Fruit fly (Drosophila melanogaster) whole organism, embryonic: ENCODE results near the gene cav.

ENCODE experiments used
- Ada2b ChIP-seq: fragments of 200-800 bp; sonication (Bioruptor generic); IDR thresholded peaks from 2 replicates; pipeline ENCODE4 v1.3.6; 2022; ENCODE audit warnings: missing biosample characterization, missing genetic modification characterization
- Asciz ChIP-seq: fragments of 200-800 bp; sonication (Bioruptor generic); optimal IDR thresholded peaks from 2 replicates; lab custom pipeline; 2017; ENCODE audit warnings: missing biosample characterization, mild to moderate bottlenecking, missing genetic modification characterization, missing genetic modification reagents
- Atf3 ChIP-seq: fragments of 200-800 bp; sonication (Bioruptor generic); optimal IDR thresholded peaks from 3 replicates; lab custom pipeline; 2016; ENCODE audit warnings: missing biosample characterization, missing genetic modification characterization
- Bdp1 ChIP-seq: fragments of 200-800 bp; sonication (Bioruptor generic); optimal IDR thresholded peaks from 3 replicates; lab custom pipeline; 2016; ENCODE audit warnings: missing biosample characterization, missing genetic modification characterization
- Bgb ChIP-seq: fragments of 200-800 bp; sonication (Bioruptor generic); IDR thresholded peaks from 2 replicates; pipeline ENCODE4 v1.3.6; 2022; ENCODE audit warnings: missing biosample characterization, missing genetic modification characterization; ENCODE audit not compliant: partially characterized antibody
- BtbVII ChIP-seq: fragments of 200-800 bp; sonication (Bioruptor generic); optimal IDR thresholded peaks from 3 replicates; lab custom pipeline; 2017; ENCODE audit warnings: missing biosample characterization, mild to moderate bottlenecking, missing genetic modification characterization
- Bteb2 ChIP-seq: fragments of 200-800 bp; sonication (Bioruptor generic); optimal IDR thresholded peaks from 2 replicates; lab custom pipeline; 2016; ENCODE audit warnings: missing biosample characterization, missing genetic modification characterization
- CG10267 ChIP-seq: fragments of 200-800 bp; sonication (Bioruptor generic); optimal IDR thresholded peaks from 2 replicates; lab custom pipeline; 2018; ENCODE audit warnings: missing biosample characterization, mild to moderate bottlenecking, missing genetic modification characterization, moderate library complexity
- CG10565 ChIP-seq: fragments of 200-800 bp; sonication (Bioruptor generic); optimal IDR thresholded peaks from 3 replicates; lab custom pipeline; 2016; ENCODE audit warnings: missing biosample characterization, mild to moderate bottlenecking, missing genetic modification characterization
- CG13624 ChIP-seq: fragments of 200-800 bp; sonication (Bioruptor generic); optimal IDR thresholded peaks from 2 replicates; lab custom pipeline; 2016; ENCODE audit warnings: missing biosample characterization, missing genetic modification characterization
- CG15011 ChIP-seq: fragments of 200-800 bp; sonication (Bioruptor generic); optimal IDR thresholded peaks from 3 replicates; lab custom pipeline; 2018; ENCODE audit warnings: missing biosample characterization, mild to moderate bottlenecking, missing genetic modification characterization
- CG17186 ChIP-seq: fragments of 200-800 bp; sonication (Bioruptor generic); optimal IDR thresholded peaks from 3 replicates; lab custom pipeline; 2017; ENCODE audit warnings: missing biosample characterization, missing genetic modification reagents, missing genetic modification characterization
- CG2129 ChIP-seq: fragments of 200-800 bp; sonication (Bioruptor generic); IDR thresholded peaks from 2 replicates; pipeline ENCODE4 v1.3.6; 2022; ENCODE audit warnings: missing biosample characterization, missing genetic modification characterization; ENCODE audit not compliant: partially characterized antibody
- CG31441 ChIP-seq: fragments of 200-800 bp; sonication (Bioruptor generic); IDR thresholded peaks from 2 replicates; pipeline ENCODE4 v1.3.6; 2022; ENCODE audit warnings: missing biosample characterization, missing genetic modification characterization
- CG3847 ChIP-seq: fragments of 200-800 bp; sonication (Bioruptor generic); IDR thresholded peaks from 2 replicates; pipeline ENCODE4 v1.3.6; 2022; ENCODE audit warnings: missing biosample characterization, missing genetic modification characterization
- CG4360 ChIP-seq: fragments of 200-800 bp; sonication (Bioruptor generic); IDR thresholded peaks from 2 replicates; pipeline ENCODE4 v1.3.6; 2022; ENCODE audit warnings: missing biosample characterization, missing genetic modification characterization
- CG8281 ChIP-seq: fragments of 200-800 bp; sonication (Bioruptor generic); optimal IDR thresholded peaks from 2 replicates; lab custom pipeline; 2018; ENCODE audit warnings: missing biosample characterization, mild to moderate bottlenecking, missing genetic modification characterization, moderate library complexity
- CG8290 ChIP-seq, 3 experiments: fragments of 200-800 bp; sonication (Bioruptor generic); optimal IDR thresholded peaks; 2 replicates each; lab custom pipeline; 2016 to 2019; ENCODE audit warnings: missing biosample characterization in 3 of 3, missing genetic modification characterization in 3 of 3, mild to moderate bottlenecking in 2 of 3, moderate library complexity in 1 of 3
- CG8765 ChIP-seq: fragments of 200-800 bp; sonication (Bioruptor generic); IDR thresholded peaks from 2 replicates; pipeline ENCODE4 v1.3.6; 2022; ENCODE audit warnings: missing biosample characterization, missing genetic modification characterization
- CG9797 ChIP-seq: fragments of 200-800 bp; sonication (Bioruptor generic); optimal IDR thresholded peaks from 3 replicates; lab custom pipeline; 2018; ENCODE audit warnings: missing biosample characterization, mild to moderate bottlenecking, missing genetic modification characterization
- CTCF ChIP-seq: fragments of 200-800 bp; sonication (Bioruptor generic); optimal IDR thresholded peaks from 2 replicates; lab custom pipeline; 2017; ENCODE audit warnings: missing biosample characterization, mild to moderate bottlenecking, missing genetic modification characterization, moderate library complexity
- CrebB ChIP-seq: fragments of 200-800 bp; sonication (Bioruptor generic); optimal IDR thresholded peaks from 3 replicates; lab custom pipeline; 2018; ENCODE audit warnings: missing biosample characterization, mild to moderate bottlenecking, missing genetic modification characterization
- D19A ChIP-seq: fragments of 200-800 bp; optimal IDR thresholded peaks from 3 replicates; lab custom pipeline; 2019; ENCODE audit warnings: missing biosample characterization, mild to moderate bottlenecking, missing genetic modification characterization, moderate library complexity
- Dad ChIP-seq: fragments of 200-800 bp; sonication (Bioruptor generic); optimal IDR thresholded peaks from 3 replicates; lab custom pipeline; 2016; ENCODE audit warnings: missing biosample characterization, missing genetic modification characterization
- E2f1 ChIP-seq: fragments of 200-800 bp; sonication (Bioruptor generic); IDR thresholded peaks from 2 replicates; pipeline ENCODE4 v1.3.6; 2022; ENCODE audit warnings: missing biosample characterization, missing genetic modification characterization
- Eip74EF ChIP-seq, 2 experiments: fragments of 200-800 bp in 1 of 2; fragments of >200 bp in 1 of 2; sonication (Bioruptor generic) in 1 of 2; optimal IDR thresholded peaks; 2 replicates each; lab custom pipeline; 2017 to 2019; ENCODE audit warnings: missing biosample characterization in 2 of 2, missing genetic modification characterization in 2 of 2, mild to moderate bottlenecking in 1 of 2, moderate library complexity in 1 of 2
- Mad ChIP-seq: fragments of 200-800 bp; sonication (Bioruptor generic); optimal IDR thresholded peaks from 2 replicates; lab custom pipeline; 2016; ENCODE audit warnings: missing biosample characterization, missing genetic modification characterization
- Oli ChIP-seq: fragments of 200-800 bp; sonication (Bioruptor generic); optimal IDR thresholded peaks from 2 replicates; lab custom pipeline; 2018; ENCODE audit warnings: missing biosample characterization, mild to moderate bottlenecking, missing genetic modification characterization, moderate library complexity
- Taf1 ChIP-seq: fragments of 200-800 bp; sonication (Bioruptor generic); IDR thresholded peaks from 2 replicates; pipeline ENCODE4 v1.3.6; 2022; ENCODE audit warnings: missing biosample characterization, missing genetic modification characterization
- ac ChIP-seq: fragments of 200-800 bp; sonication (Bioruptor generic); optimal IDR thresholded peaks from 3 replicates; lab custom pipeline; 2017; ENCODE audit warnings: missing biosample characterization, mild to moderate bottlenecking, missing genetic modification characterization
- az2 ChIP-seq: fragments of 200-800 bp; sonication (Bioruptor generic); optimal IDR thresholded peaks from 3 replicates; lab custom pipeline; 2016; ENCODE audit warnings: missing biosample characterization, missing genetic modification characterization
- bigmax ChIP-seq: fragments of 200-800 bp; sonication (Bioruptor generic); optimal IDR thresholded peaks from 2 replicates; lab custom pipeline; 2018; ENCODE audit warnings: missing biosample characterization, mild to moderate bottlenecking, missing genetic modification characterization
- btn ChIP-seq: fragments of 200-800 bp; sonication (Bioruptor generic); optimal IDR thresholded peaks from 2 replicates; lab custom pipeline; 2016; ENCODE audit warnings: missing biosample characterization, missing genetic modification characterization
- danr ChIP-seq: fragments of 200-800 bp; sonication (Bioruptor generic); IDR thresholded peaks from 2 replicates; pipeline ENCODE4 v1.3.6; 2022; ENCODE audit warnings: missing biosample characterization, missing genetic modification characterization
- dmrt99B ChIP-seq: fragments of 200-800 bp; sonication (Bioruptor generic); optimal IDR thresholded peaks from 2 replicates; lab custom pipeline; 2018; ENCODE audit warnings: missing biosample characterization, mild to moderate bottlenecking, missing genetic modification characterization, moderate library complexity
- dpn ChIP-seq, 2 experiments: fragments of 200-800 bp; sonication (Bioruptor generic); optimal IDR thresholded peaks; 3 replicates each; lab custom pipeline; 2016; ENCODE audit warnings: missing biosample characterization in 2 of 2, missing genetic modification characterization in 2 of 2
- ken ChIP-seq: fragments of 200-800 bp; sonication (Bioruptor generic); IDR thresholded peaks from 3 replicates; pipeline ENCODE4 v1.3.6; 2022; ENCODE audit warnings: missing biosample characterization, missing genetic modification characterization
- kni ChIP-seq: fragments of 200-800 bp; sonication (Bioruptor generic); optimal IDR thresholded peaks from 3 replicates; lab custom pipeline; 2017; ENCODE audit warnings: mild to moderate bottlenecking, missing biosample characterization, missing genetic modification reagents, missing genetic modification characterization
- odd ChIP-seq: fragments of 200-800 bp; sonication (Bioruptor generic); optimal IDR thresholded peaks from 2 replicates; lab custom pipeline; 2017; ENCODE audit warnings: missing biosample characterization, mild to moderate bottlenecking, missing genetic modification characterization
- rib ChIP-seq: fragments of 200-800 bp; sonication (Bioruptor generic); IDR thresholded peaks from 2 replicates; pipeline ENCODE4 v1.3.6; 2022; ENCODE audit warnings: missing biosample characterization, missing genetic modification characterization
- sd ChIP-seq: fragments of 200-800 bp; sonication (Bioruptor generic); optimal IDR thresholded peaks from 3 replicates; lab custom pipeline; 2018; ENCODE audit warnings: missing biosample characterization, mild to moderate bottlenecking, missing genetic modification characterization, moderate library complexity
- seq ChIP-seq: fragments of 200-800 bp; sonication (Bioruptor generic); IDR thresholded peaks from 2 replicates; pipeline ENCODE4 v1.3.6; 2022; ENCODE audit warnings: missing biosample characterization, missing genetic modification characterization
- so ChIP-seq: fragments of 200-800 bp; sonication (Bioruptor generic); IDR thresholded peaks from 3 replicates; pipeline ENCODE4 v1.3.6; 2022; ENCODE audit warnings: missing biosample characterization, missing genetic modification characterization
- sob ChIP-seq: fragments of 200-800 bp; sonication (Bioruptor generic); IDR thresholded peaks from 2 replicates; pipeline ENCODE4 v1.3.6; 2022; ENCODE audit warnings: missing biosample characterization, missing genetic modification characterization
- stc ChIP-seq: fragments of 200-800 bp; sonication (Bioruptor generic); IDR thresholded peaks from 2 replicates; pipeline ENCODE4 v1.3.6; 2022; ENCODE audit warnings: missing biosample characterization, missing genetic modification characterization
- tgo ChIP-seq: fragments of 200-800 bp; sonication (Bioruptor generic); IDR thresholded peaks from 3 replicates; pipeline ENCODE4 v1.3.6; 2022; ENCODE audit warnings: missing biosample characterization, missing genetic modification characterization
- tio ChIP-seq: fragments of 200-800 bp; sonication (Bioruptor generic); optimal IDR thresholded peaks from 2 replicates; lab custom pipeline; 2017; ENCODE audit warnings: missing biosample characterization, missing genetic modification characterization, inconsistent platforms
- tna ChIP-seq: fragments of 200-800 bp; sonication (Bioruptor generic); IDR thresholded peaks from 2 replicates; pipeline ENCODE4 v1.3.6; 2022; ENCODE audit warnings: missing biosample characterization, missing genetic modification characterization; ENCODE audit not compliant: partially characterized antibody
- tx ChIP-seq: fragments of 200-800 bp; sonication (Bioruptor generic); optimal IDR thresholded peaks from 2 replicates; lab custom pipeline; 2016; ENCODE audit warnings: missing biosample characterization, missing genetic modification characterization

The cav gene

dm6 chr3R:24206341-24207114 is 14.4 kb upstream of the cav start (continued):
- TF ChIP-seq Ada2b (GFP tag; lab: Robert Waterston, UW), result peak; percentile 54; the same call in 1 of the 2 replicates
- no peak for TF ChIP-seq so (GFP tag; lab: Robert Waterston, UW)
- TF ChIP-seq CTCF, result no peak
- TF ChIP-seq CG15011 (GFP tag; lab: Kevin White, UChicago), result no peak
- TF ChIP-seq Taf1 (GFP tag; lab: Robert Waterston, UW), result no peak
- TF ChIP-seq CG17186, result no peak
- TF ChIP-seq tna (GFP tag; lab: Robert Waterston, UW), result no peak
- TF ChIP-seq tio (GFP tag; lab: Kevin White, UChicago), result no peak
- TF ChIP-seq Atf3, result no peak
- TF ChIP-seq Bdp1 (GFP tag; lab: Kevin White, UChicago), result no peak
- no peak for TF ChIP-seq Bteb2 (GFP tag; lab: Kevin White, UChicago)
- no peak for TF ChIP-seq CG8281
- 0 out of 2 replicates have a peak, but pooled peaks have one; percentile 28 for TF ChIP-seq E2f1 (GFP tag; lab: Robert Waterston, UW)
- TF ChIP-seq kni, result peak; percentile 32
- no peak for TF ChIP-seq BtbVII (GFP tag; lab: Kevin White, UChicago)
- TF ChIP-seq CrebB (tag; lab: Kevin White, UChicago), result no peak
- TF ChIP-seq Mad (GFP tag; lab: Kevin White, UChicago), result no peak
- peak; percentile 17 for TF ChIP-seq btn (GFP tag; lab: Kevin White, UChicago)
- TF ChIP-seq CG10267 (tag; lab: Kevin White, UChicago), result peak; percentile 41
- TF ChIP-seq CG8290 (GFP tag; optimal IDR thresholded peaks at IDR 0.05; lab: Kevin White, UChicago), result no peak
- peak in 1 of 2 experiments; percentile 65 for TF ChIP-seq CG8290 (tag; optimal IDR thresholded peaks at IDR 0.05; lab: Kevin White, UChicago)
- peak; percentile 12 for TF ChIP-seq odd
- no peak for TF ChIP-seq Dad (GFP tag; lab: Kevin White, UChicago)
- no peak for TF ChIP-seq tx (GFP tag; lab: Kevin White, UChicago)
- TF ChIP-seq CG13624 (GFP tag; lab: Kevin White, UChicago), result no peak
- peak; percentile 90 for TF ChIP-seq D19A (tag; lab: Kevin White, UChicago)
- TF ChIP-seq CG4360 (GFP tag; lab: Robert Waterston, UW), result no peak
- TF ChIP-seq az2 (GFP tag; lab: Kevin White, UChicago), result peak; percentile 46
- no peak for TF ChIP-seq CG9797 (GFP tag; lab: Kevin White, UChicago)
- peak; percentile 50; the same call in 1 of the 2 replicates for TF ChIP-seq CG31441 (GFP tag; lab: Robert Waterston, UW)
- peak; percentile 85 for TF ChIP-seq dmrt99B (tag; lab: Kevin White, UChicago)
- TF ChIP-seq CG2129 (GFP tag; lab: Robert Waterston, UW), result no peak
- TF ChIP-seq ken (GFP tag; lab: Robert Waterston, UW), result peak; percentile 68
- no peak for TF ChIP-seq sd
- no peak for TF ChIP-seq ac (GFP tag; lab: Kevin White, UChicago)
- TF ChIP-seq Oli (tag; lab: Kevin White, UChicago), result peak; percentile 62
- 0 out of 2 replicates have a peak, but pooled peaks have one; percentile 21 for TF ChIP-seq stc (GFP tag; lab: Robert Waterston, UW)
- TF ChIP-seq CG10565 (GFP tag; lab: Kevin White, UChicago), result no peak
- no peak for TF ChIP-seq seq (GFP tag; lab: Robert Waterston, UW)
- TF ChIP-seq tgo, result peak; percentile 54; the same call in 2 of the 3 replicates
- TF ChIP-seq dpn (GFP tag; optimal IDR thresholded peaks at IDR 0.05; lab: Kevin White, UChicago), result peak in 1 of 2 experiments; percentile 45
- peak in 1 of 2 experiments; percentile 61 for TF ChIP-seq Eip74EF (GFP tag; optimal IDR thresholded peaks at IDR 0.05; lab: Kevin White, UChicago)
- TF ChIP-seq Bgb (GFP tag; lab: Robert Waterston, UW), result no peak
- TF ChIP-seq CG8765 (GFP tag; lab: Robert Waterston, UW), result no peak
- TF ChIP-seq CG3847, result no peak
- TF ChIP-seq rib (GFP tag; lab: Robert Waterston, UW), result no peak
- TF ChIP-seq bigmax, result no peak
- TF ChIP-seq Asciz (GFP tag; lab: Kevin White, UChicago), result peak; percentile 21
- peak; percentile 42; the same call in 1 of the 2 replicates for TF ChIP-seq sob
- peak; percentile 38 for TF ChIP-seq danr (GFP tag; lab: Robert Waterston, UW)
